Worm (Caenorhabditis elegans) whole organism, L2 larva: ENCODE measurements around the gene srdh-1.
A peak's percentile ranks its signal among the peaks of the same experiment; 100 is the strongest.

Source experiments
- C34F6.9 ChIP-seq: fragments of 150-350 bp; optimal IDR thresholded peaks from 2 replicates; lab custom pipeline; 2014; ENCODE audit warnings: missing biosample characterization, missing genetic modification characterization
- F13H6.1 ChIP-seq: sonication (generic microtip); optimal IDR thresholded peaks from 2 replicates; lab custom pipeline; 2016; ENCODE audit warnings: missing genetic modification characterization, missing compliant biosample characterization
- R02D3.7 ChIP-seq: fragments of 150-350 bp; optimal IDR thresholded peaks from 2 replicates; lab custom pipeline; 2014; ENCODE audit warnings: missing biosample characterization, missing genetic modification characterization
- Y55F3AM.14 ChIP-seq: fragments of 200-800 bp; sonication (Bioruptor generic); optimal IDR thresholded peaks from 2 replicates; lab custom pipeline; 2018; ENCODE audit warnings: mild to moderate bottlenecking, missing genetic modification characterization, missing compliant biosample characterization
- alr-1 ChIP-seq: fragments of 150-350 bp; optimal IDR thresholded peaks from 2 replicates; lab custom pipeline; 2014; ENCODE audit warnings: missing biosample characterization, missing genetic modification characterization
- aly-2 ChIP-seq: fragments of 150-350 bp; optimal IDR thresholded peaks from 2 replicates; lab custom pipeline; 2014; ENCODE audit warnings: missing biosample characterization, missing genetic modification characterization
- ama-1 ChIP-seq: fragments of 150-350 bp; optimal IDR thresholded peaks from 2 replicates; lab custom pipeline; 2018; ENCODE audit warnings: inconsistent platforms
- blmp-1 ChIP-seq: sonication (generic microtip); optimal IDR thresholded peaks from 2 replicates; lab custom pipeline; 2017; ENCODE audit warnings: missing genetic modification characterization, mild to moderate bottlenecking, missing compliant biosample characterization, antibody characterized with exemption, moderate library complexity; ENCODE audit not compliant: insufficient read depth
- crh-2 ChIP-seq: sonication (generic microtip); optimal IDR thresholded peaks from 2 replicates; lab custom pipeline; 2017; ENCODE audit warnings: missing biosample characterization, missing genetic modification characterization
- dmd-4 ChIP-seq: sonication (generic microtip); optimal IDR thresholded peaks from 2 replicates; lab custom pipeline; 2017; ENCODE audit warnings: missing biosample characterization, missing genetic modification characterization
- elt-1 ChIP-seq: fragments of 150-350 bp; optimal IDR thresholded peaks from 2 replicates; lab custom pipeline; 2014; ENCODE audit warnings: missing biosample characterization, missing genetic modification characterization
- fos-1 ChIP-seq: fragments of 150-350 bp; optimal IDR thresholded peaks from 2 replicates; lab custom pipeline; 2014; ENCODE audit warnings: missing biosample characterization, missing genetic modification characterization
- gmeb-1 ChIP-seq: fragments of 150-350 bp; optimal IDR thresholded peaks from 2 replicates; lab custom pipeline; 2014; ENCODE audit warnings: missing biosample characterization, missing genetic modification characterization
- lin-13 ChIP-seq: fragments of 150-350 bp; optimal IDR thresholded peaks from 2 replicates; lab custom pipeline; 2014; ENCODE audit warnings: missing biosample characterization, missing genetic modification reagents, missing genetic modification characterization
- lin-39 ChIP-seq: fragments of 150-350 bp; optimal IDR thresholded peaks from 2 replicates; lab custom pipeline; 2014; ENCODE audit warnings: missing biosample characterization, missing genetic modification reagents, missing genetic modification characterization
- lsy-2 ChIP-seq, 2 experiments: fragments of 150-350 bp in 1 of 2; sonication (generic microtip) in 1 of 2; optimal IDR thresholded peaks; 2 replicates each; lab custom pipeline; 2014 to 2017; ENCODE audit warnings: missing biosample characterization in 2 of 2, missing genetic modification characterization in 2 of 2
- mdl-1 ChIP-seq, 2 experiments: fragments of 150-350 bp in 1 of 2; sonication (generic microtip) in 1 of 2; optimal IDR thresholded peaks; 2 replicates each; lab custom pipeline; 2017; ENCODE audit warnings: missing biosample characterization in 2 of 2, missing genetic modification characterization in 2 of 2
- nhr-11 ChIP-seq: fragments of 150-350 bp; optimal IDR thresholded peaks from 2 replicates; lab custom pipeline; 2014; ENCODE audit warnings: missing biosample characterization, missing genetic modification characterization
- nhr-129 ChIP-seq: fragments of 150-350 bp; optimal IDR thresholded peaks from 2 replicates; lab custom pipeline; 2014; ENCODE audit warnings: missing biosample characterization, missing genetic modification characterization
- nhr-21 ChIP-seq: fragments of 150-350 bp; optimal IDR thresholded peaks from 2 replicates; lab custom pipeline; 2014; ENCODE audit warnings: missing biosample characterization, missing genetic modification characterization
- nhr-237 ChIP-seq: fragments of 150-350 bp; optimal IDR thresholded peaks from 2 replicates; lab custom pipeline; 2014; ENCODE audit warnings: missing biosample characterization, missing genetic modification characterization
- nhr-25 ChIP-seq: fragments of 150-350 bp; sonication (generic microtip); optimal IDR thresholded peaks from 3 replicates; lab custom pipeline; 2014; ENCODE audit warnings: missing biosample characterization, missing genetic modification characterization
- nhr-77 ChIP-seq: fragments of 150-350 bp; optimal IDR thresholded peaks from 2 replicates; lab custom pipeline; 2014; ENCODE audit warnings: missing biosample characterization, missing genetic modification characterization
- sem-4 ChIP-seq: fragments of 150-350 bp; optimal IDR thresholded peaks from 2 replicates; lab custom pipeline; 2014; ENCODE audit warnings: missing biosample characterization, missing genetic modification reagents, missing genetic modification characterization
- sma-3 ChIP-seq: sonication (generic microtip); optimal IDR thresholded peaks from 2 replicates; lab custom pipeline; 2016; ENCODE audit warnings: missing genetic modification reagents, missing genetic modification characterization, missing compliant biosample characterization
- sma-9 ChIP-seq, 2 experiments: fragments of 150-350 bp in 1 of 2; sonication (generic microtip) in 1 of 2; optimal IDR thresholded peaks; 2 replicates each; lab custom pipeline; 2014 to 2016; ENCODE audit warnings: missing genetic modification characterization in 2 of 2, mild to moderate bottlenecking in 1 of 2, missing biosample characterization in 1 of 2, missing compliant biosample characterization in 1 of 2, missing genetic modification reagents in 1 of 2, moderate library complexity in 1 of 2
- snpc-4 ChIP-seq: fragments of 150-350 bp; optimal IDR thresholded peaks from 2 replicates; lab custom pipeline; 2014; ENCODE audit warnings: missing biosample characterization, missing genetic modification characterization
- unc-55 ChIP-seq: fragments of 150-350 bp; sonication (generic microtip); optimal IDR thresholded peaks from 3 replicates; lab custom pipeline; 2014; ENCODE audit warnings: missing biosample characterization, missing genetic modification reagents, missing genetic modification characterization
- ztf-4 ChIP-seq: fragments of 150-350 bp; optimal IDR thresholded peaks from 2 replicates; lab custom pipeline; 2014; ENCODE audit warnings: missing biosample characterization, missing genetic modification characterization

srdh-1 gene

DNA sequence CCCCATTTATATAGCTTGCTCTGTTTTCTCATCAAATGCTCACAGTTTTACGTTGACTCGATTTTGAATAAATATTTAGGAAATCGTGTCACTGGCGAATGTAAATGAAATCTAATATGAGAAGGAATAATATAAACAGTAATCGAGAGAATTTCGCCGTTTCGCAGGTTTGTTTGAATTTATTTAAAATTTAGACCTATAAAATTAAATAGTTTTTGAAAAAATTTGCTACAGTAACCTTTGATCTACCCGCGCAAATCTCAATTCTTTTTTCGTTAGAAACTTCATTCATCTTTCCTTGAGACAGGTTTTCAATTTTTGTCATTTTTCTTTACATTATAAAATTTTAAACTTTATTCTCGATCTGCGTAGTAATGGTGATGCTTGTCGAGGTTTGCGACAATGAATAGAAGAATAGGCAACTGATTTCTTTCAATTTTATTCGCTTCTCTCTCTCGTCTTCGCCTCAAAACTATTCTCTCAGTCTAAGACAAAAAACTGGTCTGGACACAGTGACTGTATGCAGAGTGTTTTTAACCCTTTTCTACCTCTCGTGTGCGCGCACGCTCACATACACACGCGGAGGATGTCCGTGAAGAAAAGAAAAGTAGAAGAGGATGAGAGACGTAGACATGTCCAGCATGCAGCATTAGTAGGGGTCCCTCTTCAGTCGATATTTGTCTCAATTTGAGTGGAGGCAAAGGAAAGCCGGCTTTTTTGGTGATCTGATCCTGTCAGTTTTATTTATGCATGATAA is 42.0 kb upstream of the srdh-1 start, which contains the start of gene dab-1:
TSS of gene dab-1 (plus strand) at position 78 of the 757 bp plus-strand sequence.
- TF ChIP-seq gmeb-1 (tag; lab: Kevin White, UChicago) (no peak), mdl-1 (tag; optimal IDR thresholded peaks at IDR 0.05; lab: Kevin White, UChicago) (peak in 1 of 2 experiments; percentile 29), sma-3 (GFP tag; lab: Kevin White, UChicago) (peak; percentile 9), blmp-1 (tag; lab: Kevin White, UChicago) (peak; percentile 10), unc-55 (GFP tag; lab: Kevin White, UChicago) (peak; percentile 28), dmd-4 (tag; lab: Kevin White, UChicago) (no peak), C34F6.9 (peak; percentile 46), nhr-21 (tag; lab: Kevin White, UChicago) (peak; percentile 43), nhr-25 (tag; lab: Kevin White, UChicago) (peak; percentile 86), lsy-2 (tag; optimal IDR thresholded peaks at IDR 0.05; lab: Kevin White, UChicago) (peak in 1 of 2 experiments; percentile 32), nhr-129 (peak; percentile 68), sem-4 (tag; lab: Kevin White, UChicago) (peak; percentile 61), fos-1 (tag; lab: Kevin White, UChicago) (peak; percentile 35), nhr-77 (no peak)
- TF ChIP-seq, all 48 proteins: peak for 11

- TF ChIP-seq ztf-4 (no peak), sma-9 (GFP tag; optimal IDR thresholded peaks at IDR 0.05; lab: Kevin White, UChicago) (no peak), sma-9 (tag; optimal IDR thresholded peaks at IDR 0.05; lab: Kevin White, UChicago) (no peak), nhr-25 (tag; lab: Kevin White, UChicago) (no peak), crh-2 (tag; lab: Kevin White, UChicago) (no peak), mdl-1 (tag; optimal IDR thresholded peaks at IDR 0.05; lab: Kevin White, UChicago) (no peak), snpc-4 (tag; lab: Kevin White, UChicago) (no peak), nhr-237 (tag; lab: Kevin White, UChicago) (no peak), nhr-11 (no peak), R02D3.7 (tag; lab: Kevin White, UChicago) (no peak), dmd-4 (tag; lab: Kevin White, UChicago) (no peak), Y55F3AM.14 (GFP tag; lab: Kevin White, UChicago) (no peak)
These were observed 41.0 kb upstream of the srdh-1 start for ce11 chrII:8223422-8223821.

ce11 chrII:8223945-8224344 is 40.5 kb upstream of the srdh-1 start:
- TF ChIP-seq aly-2 (tag; lab: Kevin White, UChicago) (no peak), blmp-1 (tag; lab: Kevin White, UChicago) (no peak), nhr-129 (no peak), ztf-4 (no peak), lin-39 (no peak), lin-13 (GFP tag; lab: Kevin White, UChicago) (no peak), sma-9 (GFP tag; optimal IDR thresholded peaks at IDR 0.05; lab: Kevin White, UChicago) (no peak), sma-9 (tag; optimal IDR thresholded peaks at IDR 0.05; lab: Kevin White, UChicago) (no peak), F13H6.1 (tag; lab: Kevin White, UChicago) (no peak), alr-1 (no peak), gmeb-1 (tag; lab: Kevin White, UChicago) (no peak)
- TF ChIP-seq, all 48 proteins: peak for 0

- peak; percentile 8 for TF ChIP-seq fos-1 (tag; lab: Kevin White, UChicago)
- peak; percentile 3 for TF ChIP-seq elt-1
- TF ChIP-seq lin-13 (GFP tag; lab: Kevin White, UChicago), result no peak
- no peak for TF ChIP-seq unc-55 (GFP tag; lab: Kevin White, UChicago)
- peak; percentile 9 for TF ChIP-seq nhr-129
These were observed 39.8 kb upstream of the srdh-1 start for ce11 chrII:8224623-8225022.

ce11 chrII:8225347-8225746 is 39.1 kb upstream of the srdh-1 start:
- TF ChIP-seq nhr-77 (no peak), ama-1 (no peak), lin-39 (no peak), nhr-25 (tag; lab: Kevin White, UChicago) (peak; percentile 47), nhr-237 (tag; lab: Kevin White, UChicago) (no peak), sem-4 (tag; lab: Kevin White, UChicago) (no peak), lsy-2 (tag; optimal IDR thresholded peaks at IDR 0.05; lab: Kevin White, UChicago) (no peak)
